Worm (Caenorhabditis elegans) whole organism, early embryonic: Measurements from ENCODE around the gene Y57A10B.7.

Experiments
- B0310.2 ChIP-seq: sonication (generic microtip); optimal IDR thresholded peaks from 2 replicates; lab custom pipeline; 2016; ENCODE audit warnings: mild to moderate bottlenecking, missing genetic modification characterization, missing compliant biosample characterization
- F13C5.2 ChIP-seq: sonication (generic microtip); optimal IDR thresholded peaks from 2 replicates; lab custom pipeline; 2017; ENCODE audit warnings: mild to moderate bottlenecking, missing genetic modification characterization, inconsistent platforms, missing compliant biosample characterization
- aly-1 ChIP-seq: sonication (generic microtip); optimal IDR thresholded peaks from 2 replicates; lab custom pipeline; 2016; ENCODE audit warnings: missing genetic modification characterization, missing compliant biosample characterization
- ama-1 ChIP-seq: fragments of 150-350 bp; optimal IDR thresholded peaks from 2 replicates; lab custom pipeline; 2014
- ceh-13 ChIP-seq: fragments of 200-800 bp; sonication (Bioruptor generic); optimal IDR thresholded peaks from 2 replicates; lab custom pipeline; 2018; ENCODE audit warnings: mild to moderate bottlenecking, missing genetic modification characterization, missing compliant biosample characterization
- ceh-36 ChIP-seq: sonication (generic microtip); optimal IDR thresholded peaks from 2 replicates; lab custom pipeline; 2016; ENCODE audit warnings: missing genetic modification characterization, inconsistent platforms, missing compliant biosample characterization
- ets-7 ChIP-seq: sonication (generic microtip); optimal IDR thresholded peaks from 2 replicates; lab custom pipeline; 2016; ENCODE audit warnings: missing genotype, missing genetic modification characterization, missing compliant biosample characterization
- flt-1 ChIP-seq: fragments of 200-800 bp; sonication (Bioruptor generic); IDR thresholded peaks from 2 replicates; pipeline ENCODE4 v1.3.6; 2022; ENCODE audit warnings: missing genetic modification characterization, missing compliant biosample characterization
- hmbx-1 ChIP-seq: sonication (generic microtip); optimal IDR thresholded peaks from 2 replicates; lab custom pipeline; 2016; ENCODE audit warnings: mild to moderate bottlenecking, missing genetic modification characterization, missing compliant biosample characterization
- hmg-4 ChIP-seq: fragments of 200-800 bp; sonication (Bioruptor generic); optimal IDR thresholded peaks from 2 replicates; lab custom pipeline; 2018; ENCODE audit warnings: mild to moderate bottlenecking, missing genetic modification characterization, missing compliant biosample characterization
- hnd-1 ChIP-seq: sonication (generic microtip); optimal IDR thresholded peaks from 2 replicates; lab custom pipeline; 2016; ENCODE audit warnings: missing genetic modification characterization, missing compliant biosample characterization
- pes-1 ChIP-seq: fragments of 200-800 bp; sonication (Bioruptor generic); IDR thresholded peaks from 2 replicates; pipeline ENCODE4 v1.3.6; 2022; ENCODE audit warnings: missing genetic modification reagents, missing genetic modification characterization, missing compliant biosample characterization
- scrt-1 ChIP-seq: fragments of 200-800 bp; sonication (Bioruptor generic); IDR thresholded peaks from 2 replicates; pipeline ENCODE4 v1.3.6; 2022; ENCODE audit warnings: missing genetic modification characterization, missing compliant biosample characterization
- sea-1 ChIP-seq: fragments of 200-800 bp; sonication (Bioruptor generic); conservative IDR thresholded peaks from 2 replicates; pipeline ENCODE4 v1.3.6; 2022; ENCODE audit warnings: missing genetic modification characterization, missing compliant biosample characterization
- tbx-11 ChIP-seq: fragments of 200-800 bp; sonication (Bioruptor generic); IDR thresholded peaks from 2 replicates; pipeline ENCODE4 v1.3.6; 2022; ENCODE audit warnings: missing genetic modification characterization, missing compliant biosample characterization
- tbx-37 ChIP-seq: fragments of 200-800 bp; sonication (Bioruptor generic); conservative IDR thresholded peaks from 2 replicates; pipeline ENCODE4 v1.3.6; 2022; ENCODE audit warnings: missing genetic modification reagents, missing genetic modification characterization, missing compliant biosample characterization
- tra-4 ChIP-seq: sonication (generic microtip); optimal IDR thresholded peaks from 2 replicates; lab custom pipeline; 2017; ENCODE audit warnings: missing genetic modification characterization, missing compliant biosample characterization

Gene Y57A10B.7

DNA sequence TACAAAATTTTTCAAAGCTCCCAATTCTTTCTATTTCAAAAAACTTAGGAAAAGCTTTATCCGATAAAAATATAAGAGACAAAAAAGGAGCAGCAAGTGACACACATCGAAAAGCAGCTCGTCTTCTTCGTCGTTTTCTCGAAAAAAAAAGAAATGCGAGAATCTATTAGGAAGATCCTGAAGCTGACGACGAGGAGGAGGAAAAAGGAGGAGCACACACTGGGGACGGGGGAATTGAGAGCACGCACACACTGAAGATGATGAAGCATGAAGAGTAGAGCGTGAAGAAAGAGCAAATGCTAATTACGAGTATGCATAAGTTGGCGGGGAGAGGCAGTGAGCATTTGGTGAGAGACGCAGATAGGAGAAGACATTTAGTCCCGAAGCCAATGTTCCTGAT lies 19.7 kb downstream of the Y57A10B.7 start:
- no peak for TF ChIP-seq F13C5.2 (tag; lab: Kevin White, UChicago)
- no peak for TF ChIP-seq flt-1 (GFP tag; lab: Robert Waterston, UW)
- TF ChIP-seq tbx-11 (GFP tag; lab: Robert Waterston, UW): no peak
- no peak for TF ChIP-seq scrt-1 (GFP tag; lab: Robert Waterston, UW)
- TF ChIP-seq hmbx-1 (tag; lab: Kevin White, UChicago): no peak
- TF ChIP-seq ceh-36 (tag; lab: Kevin White, UChicago): no peak
- TF ChIP-seq tbx-37 (GFP tag; lab: Robert Waterston, UW): no peak
- no peak for TF ChIP-seq pes-1
- no peak for TF ChIP-seq ama-1
- no peak for TF ChIP-seq ceh-13 (GFP tag; lab: Kevin White, UChicago)
- TF ChIP-seq aly-1 (tag; lab: Kevin White, UChicago): no peak
- TF ChIP-seq tra-4 (tag; lab: Kevin White, UChicago): no peak
- no peak for TF ChIP-seq ets-7 (tag; lab: Kevin White, UChicago)
- no peak for TF ChIP-seq hmg-4 (GFP tag; lab: Kevin White, UChicago)
- TF ChIP-seq B0310.2: no peak
- TF ChIP-seq hnd-1: no peak
- no peak for TF ChIP-seq sea-1

DNA sequence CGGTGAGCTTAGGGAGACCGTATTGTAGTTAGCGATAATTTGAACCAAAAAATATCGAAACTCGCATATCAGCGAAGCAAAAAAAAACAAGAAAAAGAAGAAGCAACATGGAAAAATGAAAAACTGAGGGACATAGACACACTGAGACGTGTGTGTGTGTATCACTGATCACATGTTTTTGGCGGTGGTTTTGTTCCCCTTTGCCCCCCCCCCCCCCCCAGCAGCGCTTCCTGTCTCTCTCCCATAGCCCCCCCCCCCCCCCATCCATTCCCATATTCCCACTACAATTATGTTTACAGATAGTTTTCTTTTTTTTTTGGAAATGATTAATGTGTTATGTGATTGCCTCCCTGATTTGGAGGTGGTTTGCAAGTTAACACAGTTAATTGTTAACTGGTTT lies 24.4 kb downstream of the Y57A10B.7 start:
- no peak for TF ChIP-seq B0310.2
- TF ChIP-seq pes-1: no peak

DNA sequence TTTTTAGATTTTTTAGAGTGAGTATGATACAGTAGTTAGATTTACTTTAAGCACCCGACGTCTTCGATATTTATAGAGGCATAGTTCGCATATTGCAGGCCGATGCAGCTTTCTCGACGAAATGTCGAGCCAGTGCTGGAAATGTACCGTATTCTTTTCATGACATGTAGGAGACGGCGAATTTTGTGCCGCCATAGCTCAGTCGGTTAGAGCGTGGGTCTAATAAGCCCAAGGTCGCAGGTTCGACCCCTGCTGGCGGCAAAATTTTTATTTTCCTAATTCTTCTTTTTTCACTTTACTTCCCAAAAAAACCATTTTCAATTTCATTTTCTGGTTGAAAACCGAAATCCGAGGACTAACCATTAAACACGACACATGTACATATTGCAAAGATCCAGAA lies 31.3 kb downstream of the Y57A10B.7 start:
- TF ChIP-seq sea-1 (no peak), ceh-13 (GFP tag; lab: Kevin White, UChicago) (no peak), hnd-1 (no peak), hmbx-1 (tag; lab: Kevin White, UChicago) (no peak), flt-1 (GFP tag; lab: Robert Waterston, UW) (0 out of 2 replicates have a peak, but pooled peaks have one; percentile 31), ets-7 (tag; lab: Kevin White, UChicago) (no peak), tbx-11 (GFP tag; lab: Robert Waterston, UW) (no peak), scrt-1 (GFP tag; lab: Robert Waterston, UW) (no peak), hmg-4 (GFP tag; lab: Kevin White, UChicago) (no peak), ceh-36 (tag; lab: Kevin White, UChicago) (no peak), pes-1 (peak; percentile 73), ama-1 (no peak), tra-4 (tag; lab: Kevin White, UChicago) (no peak), tbx-37 (GFP tag; lab: Robert Waterston, UW) (no peak)

DNA sequence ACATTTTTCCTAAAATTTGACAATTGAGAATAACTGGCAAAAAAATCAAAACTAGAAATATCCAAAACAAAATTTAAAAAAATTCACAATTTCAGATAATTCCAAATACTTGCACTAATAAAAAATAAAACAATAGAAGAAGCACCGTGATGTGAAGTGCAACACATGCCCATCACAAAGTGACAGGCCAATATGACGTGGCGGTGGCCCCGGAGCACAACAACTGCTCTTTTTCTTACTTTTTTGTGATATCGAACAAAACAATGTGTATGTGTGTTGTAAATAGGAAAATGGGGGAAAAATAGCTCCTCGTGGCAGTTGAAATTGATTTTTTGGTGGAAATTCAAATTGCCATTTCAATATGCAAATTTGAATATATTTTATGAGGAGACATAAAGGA lies 39.8 kb downstream of the Y57A10B.7 start:
- TF ChIP-seq hnd-1 (no peak), flt-1 (GFP tag; lab: Robert Waterston, UW) (no peak), F13C5.2 (tag; lab: Kevin White, UChicago) (no peak), tbx-11 (GFP tag; lab: Robert Waterston, UW) (no peak), hmbx-1 (tag; lab: Kevin White, UChicago) (no peak), hmg-4 (GFP tag; lab: Kevin White, UChicago) (no peak), ceh-13 (GFP tag; lab: Kevin White, UChicago) (no peak), tbx-37 (GFP tag; lab: Robert Waterston, UW) (no peak), ceh-36 (tag; lab: Kevin White, UChicago) (no peak), aly-1 (tag; lab: Kevin White, UChicago) (no peak), scrt-1 (GFP tag; lab: Robert Waterston, UW) (no peak), B0310.2 (no peak), tra-4 (tag; lab: Kevin White, UChicago) (no peak), ama-1 (no peak), pes-1 (no peak)

DNA sequence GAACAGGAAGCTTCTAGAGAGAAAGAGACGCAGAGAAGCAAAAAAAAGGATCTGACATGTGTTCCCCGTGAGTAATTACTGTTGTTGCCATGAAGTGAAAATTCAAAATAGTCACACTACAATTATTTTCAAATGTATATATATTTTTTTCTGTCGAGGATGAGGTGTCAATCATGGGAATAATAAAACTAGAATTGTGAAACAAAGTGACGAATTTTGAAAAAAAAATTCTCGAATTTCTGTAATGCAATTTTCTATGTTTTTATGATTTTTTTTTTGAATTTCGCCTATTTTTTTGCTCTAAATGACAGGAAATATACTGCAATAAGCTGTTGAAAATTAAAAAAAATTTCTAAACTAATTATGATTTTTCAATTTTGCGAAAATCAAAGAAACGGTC lies 40.5 kb downstream of the Y57A10B.7 start:
- TF ChIP-seq scrt-1 (GFP tag; lab: Robert Waterston, UW) (no peak), hmg-4 (GFP tag; lab: Kevin White, UChicago) (no peak), pes-1 (no peak), hmbx-1 (tag; lab: Kevin White, UChicago) (no peak), ama-1 (no peak), F13C5.2 (tag; lab: Kevin White, UChicago) (no peak), ets-7 (tag; lab: Kevin White, UChicago) (no peak), tbx-37 (GFP tag; lab: Robert Waterston, UW) (no peak), sea-1 (no peak), flt-1 (GFP tag; lab: Robert Waterston, UW) (no peak), B0310.2 (no peak)

DNA sequence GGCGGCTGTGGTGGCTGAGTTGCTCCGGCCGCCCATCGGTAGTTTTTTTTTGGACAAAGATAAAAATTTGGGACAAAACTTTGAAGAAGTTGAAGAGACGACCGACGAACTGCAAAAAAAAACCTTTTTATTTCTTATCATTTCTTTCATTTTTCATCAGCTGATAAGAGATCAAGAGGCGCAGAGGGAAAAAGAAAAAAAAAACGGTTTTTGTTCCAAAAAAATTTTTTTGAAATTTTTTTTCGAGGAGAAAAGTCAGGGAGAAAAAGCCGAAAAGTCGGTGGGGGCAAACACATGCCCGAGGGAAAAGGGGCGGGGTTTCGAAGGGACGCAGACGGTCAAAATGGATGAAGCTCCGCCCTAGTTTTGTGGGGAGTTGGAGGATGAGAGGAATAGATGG lies 41.5 kb downstream of the Y57A10B.7 start, which contains the start of gene ras-1:
ras-1 (minus strand) TSS at position 129 of the 400 bp plus-strand sequence.
- TF ChIP-seq tbx-37 (GFP tag; lab: Robert Waterston, UW) (no peak), hnd-1 (no peak), aly-1 (tag; lab: Kevin White, UChicago) (no peak), hmbx-1 (tag; lab: Kevin White, UChicago) (no peak), ceh-13 (GFP tag; lab: Kevin White, UChicago) (no peak), ets-7 (tag; lab: Kevin White, UChicago) (no peak), flt-1 (GFP tag; lab: Robert Waterston, UW) (no peak), ama-1 (no peak), sea-1 (no peak), pes-1 (no peak), hmg-4 (GFP tag; lab: Kevin White, UChicago) (no peak), tbx-11 (GFP tag; lab: Robert Waterston, UW) (no peak), scrt-1 (GFP tag; lab: Robert Waterston, UW) (no peak), B0310.2 (no peak), ceh-36 (tag; lab: Kevin White, UChicago) (no peak), tra-4 (tag; lab: Kevin White, UChicago) (no peak), F13C5.2 (tag; lab: Kevin White, UChicago) (no peak)

DNA sequence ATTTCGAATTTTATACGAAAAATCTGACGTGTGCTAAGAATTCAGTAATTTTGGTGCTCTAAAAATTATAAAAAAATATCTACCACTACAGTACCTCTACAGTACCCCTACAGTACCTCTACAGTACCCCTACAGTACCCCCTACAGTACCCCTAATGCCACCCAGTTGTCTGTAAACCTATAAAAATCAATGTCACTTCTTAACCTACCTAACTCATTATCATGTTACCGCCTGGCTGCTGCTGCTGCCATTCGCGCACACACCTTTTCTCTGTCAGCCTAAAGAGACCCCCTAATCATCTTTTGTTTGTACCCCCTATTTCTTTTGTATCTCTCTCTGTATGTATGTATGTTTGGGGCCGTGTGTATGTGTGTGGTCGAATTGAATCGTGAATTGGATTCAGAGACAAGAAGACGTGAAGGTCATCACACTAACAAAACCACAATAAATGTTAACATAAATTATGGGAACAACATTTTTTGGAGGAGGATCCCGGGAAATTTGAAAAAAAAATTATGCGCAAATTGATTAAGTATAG lies 42.8 kb downstream of the Y57A10B.7 start:
- TF ChIP-seq tbx-37 (GFP tag; lab: Robert Waterston, UW) (no peak), hmg-4 (GFP tag; lab: Kevin White, UChicago) (no peak), pes-1 (no peak), flt-1 (GFP tag; lab: Robert Waterston, UW) (no peak), ceh-36 (tag; lab: Kevin White, UChicago) (no peak), aly-1 (tag; lab: Kevin White, UChicago) (no peak), sea-1 (no peak), tbx-11 (GFP tag; lab: Robert Waterston, UW) (no peak), hnd-1 (no peak)
